Fruit fly (Drosophila melanogaster) whole organism, wandering third instar larva: ENCODE measurements around the gene CG13026.

ENCODE experiments used
- Abd-B ChIP-seq: fragments of >200 bp; optimal IDR thresholded peaks from 2 replicates; lab custom pipeline; 2017; ENCODE audit warnings: missing biosample characterization, missing genetic modification characterization
- CG32264 ChIP-seq: fragments of 200-800 bp; sonication (Bioruptor generic); optimal IDR thresholded peaks from 2 replicates; lab custom pipeline; 2016; ENCODE audit warnings: missing biosample characterization, missing genetic modification characterization
- CrebA ChIP-seq: fragments of 200-800 bp; sonication (Bioruptor generic); optimal IDR thresholded peaks from 2 replicates; lab custom pipeline; 2016; ENCODE audit warnings: missing biosample characterization, mild to moderate bottlenecking, missing genetic modification characterization, borderline replicate concordance
- Dfd ChIP-seq: fragments of >200 bp; optimal IDR thresholded peaks from 2 replicates; lab custom pipeline; 2017; ENCODE audit warnings: missing biosample characterization, missing genetic modification characterization
- HLH106 ChIP-seq: fragments of 200-800 bp; optimal IDR thresholded peaks from 3 replicates; lab custom pipeline; 2019; ENCODE audit warnings: missing biosample characterization, mild to moderate bottlenecking, missing genetic modification characterization, moderate library complexity
- Hnf4 ChIP-seq: fragments of 200-800 bp; sonication (Bioruptor generic); optimal IDR thresholded peaks from 2 replicates; lab custom pipeline; 2016; ENCODE audit warnings: missing biosample characterization, mild to moderate bottlenecking, missing genetic modification characterization
- Hr78 ChIP-seq: fragments of >200 bp; optimal IDR thresholded peaks from 2 replicates; lab custom pipeline; 2017; ENCODE audit warnings: missing biosample characterization, missing genetic modification characterization
- Hr83 ChIP-seq: fragments of 200-300 bp; sonication (Bioruptor generic); optimal IDR thresholded peaks from 2 replicates; lab custom pipeline; 2016; ENCODE audit warnings: missing biosample characterization, mild to moderate bottlenecking, missing genetic modification characterization, moderate library complexity; ENCODE audit not compliant: poor library complexity, severe bottlenecking
- Jra ChIP-seq: sonication (Bioruptor generic); optimal IDR thresholded peaks from 2 replicates; lab custom pipeline; 2016; ENCODE audit warnings: missing biosample characterization, missing genetic modification characterization
- Mio ChIP-seq: sonication (Bioruptor generic); optimal IDR thresholded peaks from 2 replicates; lab custom pipeline; 2016; ENCODE audit warnings: missing biosample characterization, missing genetic modification characterization
- Myc ChIP-seq: fragments of >200 bp; optimal IDR thresholded peaks from 2 replicates; lab custom pipeline; 2017
- N ChIP-seq: fragments of >200 bp; optimal IDR thresholded peaks from 2 replicates; lab custom pipeline; 2018; ENCODE audit warnings: missing biosample characterization, missing external identifiers, missing genetic modification characterization
- OdsH ChIP-seq: fragments of 200-800 bp; sonication (Bioruptor generic); optimal IDR thresholded peaks from 2 replicates; lab custom pipeline; 2016; ENCODE audit warnings: missing biosample characterization, mild to moderate bottlenecking, missing genetic modification characterization
- Rel ChIP-seq, 2 experiments: fragments of 200-800 bp; sonication (Bioruptor generic) in 1 of 2; optimal IDR thresholded peaks; 2 replicates in 1 of 2; 3 replicates in 1 of 2; lab custom pipeline; 2016 to 2019; ENCODE audit warnings: mild to moderate bottlenecking in 2 of 2, missing biosample characterization in 2 of 2, missing genetic modification characterization in 2 of 2, moderate library complexity in 1 of 2
- Sp1 ChIP-seq: fragments of 200-800 bp; sonication (Bioruptor generic); optimal IDR thresholded peaks from 3 replicates; lab custom pipeline; 2019; ENCODE audit warnings: missing biosample characterization, mild to moderate bottlenecking, missing genetic modification characterization, moderate library complexity
- Vsx2 ChIP-seq: fragments of 200-300, 225-300 bp; sonication (Bioruptor generic); optimal IDR thresholded peaks from 2 replicates; lab custom pipeline; 2018; ENCODE audit warnings: missing biosample characterization, missing genetic modification characterization; ENCODE audit not compliant: partially characterized antibody
- br ChIP-seq: fragments of 200-800 bp; sonication (Bioruptor generic); optimal IDR thresholded peaks from 2 replicates; lab custom pipeline; 2016; ENCODE audit warnings: missing biosample characterization, missing genetic modification characterization
- brk ChIP-seq: fragments of 200-800 bp; sonication (Bioruptor generic); optimal IDR thresholded peaks from 2 replicates; lab custom pipeline; 2016; ENCODE audit warnings: missing biosample characterization, mild to moderate bottlenecking, missing genetic modification characterization
- dl ChIP-seq, 2 experiments: fragments of 175-275, 200-275 bp in 1 of 2; fragments of 200-275 bp in 1 of 2; sonication (Bioruptor generic); optimal IDR thresholded peaks; lab custom pipeline; 2018; ENCODE audit warnings: mild to moderate bottlenecking in 2 of 2, missing biosample characterization in 2 of 2, missing genetic modification characterization in 2 of 2, moderate library complexity in 2 of 2; ENCODE audit not compliant: partially characterized antibody in 2 of 2, insufficient read depth in 1 of 2
- dsf ChIP-seq: sonication (Bioruptor generic); optimal IDR thresholded peaks from 2 replicates; lab custom pipeline; 2016; ENCODE audit warnings: missing biosample characterization, missing genetic modification characterization, borderline replicate concordance
- ey ChIP-seq: fragments of 200-800 bp; sonication (Bioruptor generic); optimal IDR thresholded peaks from 2 replicates; lab custom pipeline; 2016; ENCODE audit warnings: missing biosample characterization, missing genetic modification characterization
- foxo ChIP-seq, 2 experiments: fragments of 200-800 bp; sonication (Bioruptor generic); optimal IDR thresholded peaks; 2 replicates in 1 of 2; 3 replicates in 1 of 2; lab custom pipeline; 2016 to 2017; ENCODE audit warnings: missing biosample characterization in 2 of 2, missing genetic modification characterization in 2 of 2
- fru ChIP-seq: fragments of 200-800 bp; sonication (Bioruptor generic); optimal IDR thresholded peaks from 3 replicates; lab custom pipeline; 2016; ENCODE audit warnings: missing biosample characterization, mild to moderate bottlenecking, missing genetic modification characterization
- h ChIP-seq: fragments of 200-800 bp; sonication (Bioruptor generic); optimal IDR thresholded peaks from 3 replicates; lab custom pipeline; 2016; ENCODE audit warnings: missing biosample characterization, mild to moderate bottlenecking, missing genetic modification characterization
- jim ChIP-seq: fragments of 175-275, 200-325 bp; sonication (Bioruptor generic); optimal IDR thresholded peaks from 2 replicates; lab custom pipeline; 2016; ENCODE audit warnings: missing biosample characterization, mild to moderate bottlenecking, missing genetic modification characterization
- lola ChIP-seq: fragments of >200 bp; optimal IDR thresholded peaks from 2 replicates; lab custom pipeline; 2017; ENCODE audit warnings: missing biosample characterization, missing genetic modification characterization
- psq ChIP-seq: fragments of 200-800 bp; sonication (Bioruptor generic); optimal IDR thresholded peaks from 3 replicates; lab custom pipeline; 2017; ENCODE audit warnings: missing biosample characterization, mild to moderate bottlenecking, missing genetic modification characterization, moderate library complexity
- rgr ChIP-seq: fragments of 200-800 bp; sonication (Bioruptor generic); optimal IDR thresholded peaks from 3 replicates; lab custom pipeline; 2016; ENCODE audit warnings: missing biosample characterization, mild to moderate bottlenecking, missing genetic modification characterization
- sage ChIP-seq: fragments of 200-800 bp; sonication (Bioruptor generic); optimal IDR thresholded peaks from 2 replicates; lab custom pipeline; 2016; ENCODE audit warnings: missing biosample characterization, mild to moderate bottlenecking, missing genetic modification characterization
- sv ChIP-seq: fragments of 200-800 bp; sonication (Bioruptor generic); optimal IDR thresholded peaks from 3 replicates; lab custom pipeline; 2016; ENCODE audit warnings: missing biosample characterization, missing genetic modification characterization
- usp ChIP-seq: fragments of >200 bp; optimal IDR thresholded peaks from 2 replicates; lab custom pipeline; 2017; ENCODE audit warnings: missing biosample characterization, missing genetic modification characterization
- woc ChIP-seq: sonication (Bioruptor generic); optimal IDR thresholded peaks from 2 replicates; lab custom pipeline; 2016; ENCODE audit warnings: missing biosample characterization, mild to moderate bottlenecking, missing genetic modification characterization

CG13026 gene

dm6 chr3L:16749726-16750125 lies 23.8 kb upstream of the CG13026 start:
- TF ChIP-seq jim (no peak), foxo (GFP tag; optimal IDR thresholded peaks at IDR 0.05; lab: Kevin White, UChicago) (no peak), Mio (GFP tag; lab: Kevin White, UChicago) (no peak), ey (GFP tag; lab: Kevin White, UChicago) (no peak), CrebA (GFP tag; lab: Kevin White, UChicago) (no peak), Dfd (GFP tag; lab: Kevin White, UChicago) (no peak), CG32264 (GFP tag; lab: Kevin White, UChicago) (no peak), br (GFP tag; lab: Kevin White, UChicago) (no peak), Hr78 (GFP tag; lab: Kevin White, UChicago) (no peak), OdsH (GFP tag; lab: Kevin White, UChicago) (no peak), woc (GFP tag; lab: Kevin White, UChicago) (no peak), dsf (GFP tag; lab: Kevin White, UChicago) (no peak), brk (GFP tag; lab: Kevin White, UChicago) (no peak), Jra (GFP tag; lab: Kevin White, UChicago) (no peak), Vsx2 (no peak), sage (GFP tag; lab: Kevin White, UChicago) (no peak), sv (GFP tag; lab: Kevin White, UChicago) (no peak), HLH106 (tag; lab: Kevin White, UChicago) (no peak), Myc (lab: Kevin White, UChicago) (no peak)
- TF ChIP-seq, all 38 proteins: peak for 0

- TF ChIP-seq ey (GFP tag; lab: Kevin White, UChicago) (no peak), dsf (GFP tag; lab: Kevin White, UChicago) (no peak), Mio (GFP tag; lab: Kevin White, UChicago) (no peak), Hnf4 (GFP tag; lab: Kevin White, UChicago) (no peak), HLH106 (tag; lab: Kevin White, UChicago) (peak; percentile 46), Hr83 (GFP tag; lab: Kevin White, UChicago) (no peak), psq (peak; percentile 16), fru (peak; percentile 28), usp (GFP tag; lab: Kevin White, UChicago) (no peak), Rel (GFP tag; optimal IDR thresholded peaks at IDR 0.05; lab: Kevin White, UChicago) (no peak), Rel (tag; optimal IDR thresholded peaks at IDR 0.05; lab: Kevin White, UChicago) (no peak), rgr (GFP tag; lab: Kevin White, UChicago) (peak; percentile 2), Vsx2 (no peak), lola (GFP tag; lab: Kevin White, UChicago) (no peak), h (GFP tag; lab: Kevin White, UChicago) (peak; percentile 25), Sp1 (peak; percentile 44), OdsH (GFP tag; lab: Kevin White, UChicago) (peak; percentile 11), Jra (GFP tag; lab: Kevin White, UChicago) (no peak), dl (GFP tag; optimal IDR thresholded peaks at IDR 0.05; lab: Kevin White, UChicago; ENCODE audit: insufficient read depth in 1 of 2, partially characterized antibody in 2 of 2) (no peak), CG32264 (GFP tag; lab: Kevin White, UChicago) (no peak), foxo (GFP tag; optimal IDR thresholded peaks at IDR 0.05; lab: Kevin White, UChicago) (peak in 1 of 2 experiments; percentile 28), N (no peak)
Observed at dm6 chr3L:16748343-16748742, 22.4 kb upstream of the CG13026 start.

dm6 chr3L:16746586-16747383 lies 20.8 kb upstream of the CG13026 start:
- TF ChIP-seq Hr78 (GFP tag; lab: Kevin White, UChicago), result no peak
- TF ChIP-seq br (GFP tag; lab: Kevin White, UChicago), result no peak
- TF ChIP-seq Abd-B, result no peak
- TF ChIP-seq foxo (GFP tag; optimal IDR thresholded peaks at IDR 0.05; lab: Kevin White, UChicago), result peak in 1 of 2 experiments; percentile 19
- no peak for TF ChIP-seq Myc (lab: Kevin White, UChicago)
- peak; percentile 29 for TF ChIP-seq HLH106 (tag; lab: Kevin White, UChicago)
- peak; percentile 22 for TF ChIP-seq OdsH (GFP tag; lab: Kevin White, UChicago)
- TF ChIP-seq sage (GFP tag; lab: Kevin White, UChicago), result no peak
- peak; percentile 34 for TF ChIP-seq Sp1
- no peak for TF ChIP-seq dl (GFP tag; optimal IDR thresholded peaks at IDR 0.05; lab: Kevin White, UChicago; ENCODE audit: insufficient read depth in 1 of 2, partially characterized antibody in 2 of 2)
